Fruit fly (Drosophila melanogaster) whole organism, embryonic: ENCODE measurements around the gene CG5986.
A peak's percentile ranks its signal among the peaks of the same experiment; 100 is the strongest.

Experiments
- ATbp ChIP-seq: fragments of 200-800 bp; sonication (Bioruptor generic); optimal IDR thresholded peaks from 2 replicates; lab custom pipeline; 2017; ENCODE audit warnings: missing biosample characterization, mild to moderate bottlenecking, missing genetic modification characterization, missing genetic modification reagents
- Atf-2 ChIP-seq: fragments of 200-800 bp; sonication (Bioruptor generic); optimal IDR thresholded peaks from 2 replicates; lab custom pipeline; 2016; ENCODE audit warnings: missing biosample characterization, missing genetic modification characterization
- Awh ChIP-seq: fragments of 200-800 bp; sonication (Bioruptor generic); IDR thresholded peaks from 2 replicates; pipeline ENCODE4, ENCODE4 v1.3.6; 2022; ENCODE audit warnings: missing biosample characterization, missing genetic modification characterization
- CG10462 ChIP-seq: fragments of 200-800 bp; sonication (Bioruptor generic); optimal IDR thresholded peaks from 2 replicates; lab custom pipeline; 2016; ENCODE audit warnings: missing biosample characterization, missing genetic modification characterization
- CG10979 ChIP-seq: fragments of 200-800 bp; sonication (Bioruptor generic); optimal IDR thresholded peaks from 2 replicates; lab custom pipeline; 2018; ENCODE audit warnings: missing biosample characterization, mild to moderate bottlenecking, missing genetic modification characterization, moderate library complexity
- CG12104 ChIP-seq: fragments of 200-800 bp; sonication (Bioruptor generic); optimal IDR thresholded peaks from 3 replicates; lab custom pipeline; 2016; ENCODE audit warnings: missing biosample characterization, missing genetic modification characterization
- CG14050 ChIP-seq: fragments of 200-800 bp; sonication (Bioruptor generic); IDR thresholded peaks from 3 replicates; pipeline ENCODE4 v1.3.6; 2022; ENCODE audit warnings: missing biosample characterization, missing genetic modification characterization
- CG15269 ChIP-seq: fragments of 200-800 bp; sonication (Bioruptor generic); optimal IDR thresholded peaks from 2 replicates; lab custom pipeline; 2018; ENCODE audit warnings: missing biosample characterization, mild to moderate bottlenecking, missing genetic modification characterization, moderate library complexity
- CG1832 ChIP-seq: fragments of 200-800 bp; sonication (Bioruptor generic); optimal IDR thresholded peaks from 2 replicates; lab custom pipeline; 2017; ENCODE audit warnings: missing biosample characterization, mild to moderate bottlenecking, missing genetic modification characterization, inconsistent platforms
- CG2116 ChIP-seq: fragments of 200-800 bp; sonication (Bioruptor generic); optimal IDR thresholded peaks from 3 replicates; lab custom pipeline; 2018; ENCODE audit warnings: missing biosample characterization, mild to moderate bottlenecking, missing genetic modification characterization
- CG2199 ChIP-seq: fragments of 200-800 bp; sonication (Bioruptor generic); IDR thresholded peaks from 3 replicates; pipeline ENCODE4 v1.3.6; 2022; ENCODE audit warnings: missing biosample characterization, missing genetic modification characterization
- CG32767 ChIP-seq: fragments of 200-800 bp; sonication (Bioruptor generic); IDR thresholded peaks from 2 replicates; pipeline ENCODE4 v1.3.6; 2022; ENCODE audit warnings: missing biosample characterization, missing genetic modification characterization
- CG6689 ChIP-seq: fragments of 200-800 bp; sonication (Bioruptor generic); IDR thresholded peaks from 2 replicates; pipeline ENCODE4 v1.3.6; 2022; ENCODE audit warnings: missing biosample characterization, missing genetic modification characterization
- CG6791 ChIP-seq: fragments of 200-800 bp; sonication (Bioruptor generic); IDR thresholded peaks from 3 replicates; pipeline ENCODE4 v1.3.6; 2022; ENCODE audit warnings: missing biosample characterization, missing genetic modification characterization; ENCODE audit not compliant: partially characterized antibody
- CG7745 ChIP-seq: fragments of 200-800 bp; sonication (Bioruptor generic); optimal IDR thresholded peaks from 2 replicates; lab custom pipeline; 2018; ENCODE audit warnings: missing biosample characterization, mild to moderate bottlenecking, missing genetic modification characterization, moderate library complexity
- CG7786 ChIP-seq: fragments of 200-800 bp; sonication (Bioruptor generic); optimal IDR thresholded peaks from 2 replicates; lab custom pipeline; 2016; ENCODE audit warnings: missing biosample characterization, missing genetic modification characterization
- CG8281 ChIP-seq: fragments of 200-800 bp; sonication (Bioruptor generic); optimal IDR thresholded peaks from 2 replicates; lab custom pipeline; 2018; ENCODE audit warnings: missing biosample characterization, mild to moderate bottlenecking, missing genetic modification characterization, moderate library complexity
- CG8290 ChIP-seq, 3 experiments: fragments of 200-800 bp; sonication (Bioruptor generic); optimal IDR thresholded peaks; 2 replicates each; lab custom pipeline; 2016 to 2019; ENCODE audit warnings: missing biosample characterization in 3 of 3, missing genetic modification characterization in 3 of 3, mild to moderate bottlenecking in 2 of 3, moderate library complexity in 1 of 3
- CG9817 ChIP-seq: fragments of 200-800 bp; sonication (Bioruptor generic); optimal IDR thresholded peaks from 2 replicates; lab custom pipeline; 2018; ENCODE audit warnings: missing biosample characterization, mild to moderate bottlenecking, missing genetic modification characterization, moderate library complexity
- Camta ChIP-seq: fragments of 200-800 bp; sonication (Bioruptor generic); optimal IDR thresholded peaks from 2 replicates; lab custom pipeline; 2016; ENCODE audit warnings: missing biosample characterization, missing genetic modification characterization
- Dek ChIP-seq: fragments of 200-800 bp; sonication (Bioruptor generic); optimal IDR thresholded peaks from 3 replicates; lab custom pipeline; 2019; ENCODE audit warnings: missing biosample characterization, mild to moderate bottlenecking, missing genetic modification characterization, moderate library complexity
- Drgx ChIP-seq: fragments of 200-800 bp; sonication (Bioruptor generic); IDR thresholded peaks from 2 replicates; pipeline ENCODE4 v1.3.6; 2022; ENCODE audit warnings: missing biosample characterization, missing genetic modification characterization
- Eip74EF ChIP-seq, 2 experiments: fragments of 200-800 bp in 1 of 2; fragments of >200 bp in 1 of 2; sonication (Bioruptor generic) in 1 of 2; optimal IDR thresholded peaks; 2 replicates each; lab custom pipeline; 2017 to 2019; ENCODE audit warnings: missing biosample characterization in 2 of 2, missing genetic modification characterization in 2 of 2, mild to moderate bottlenecking in 1 of 2, moderate library complexity in 1 of 2
- Ets65A ChIP-seq: fragments of 200-800 bp; sonication (Bioruptor generic); peaks from one replicate; lab custom pipeline; 2016; ENCODE audit warnings: missing biosample characterization, missing genetic modification characterization
- Fer1 ChIP-seq: fragments of 200-800 bp; sonication (Bioruptor generic); optimal IDR thresholded peaks from 2 replicates; lab custom pipeline; 2017; ENCODE audit warnings: missing biosample characterization, mild to moderate bottlenecking, missing genetic modification characterization
- Hey ChIP-seq: fragments of 200-800 bp; sonication (Bioruptor generic); optimal IDR thresholded peaks from 3 replicates; lab custom pipeline; 2018; ENCODE audit warnings: missing biosample characterization, mild to moderate bottlenecking, missing genetic modification characterization
- MTF-1 ChIP-seq: fragments of 200-800 bp; sonication (Bioruptor generic); optimal IDR thresholded peaks from 2 replicates; lab custom pipeline; 2018; ENCODE audit warnings: missing biosample characterization, mild to moderate bottlenecking, missing genetic modification characterization, borderline replicate concordance
- Six4 ChIP-seq: fragments of 200-800 bp; sonication (Bioruptor generic); optimal IDR thresholded peaks from 2 replicates; lab custom pipeline; 2016; ENCODE audit warnings: missing biosample characterization, missing genetic modification characterization
- br ChIP-seq: fragments of >200 bp; optimal IDR thresholded peaks from 2 replicates; lab custom pipeline; 2017
- caup ChIP-seq: fragments of 200-800 bp; sonication (Bioruptor generic); optimal IDR thresholded peaks from 3 replicates; lab custom pipeline; 2017; ENCODE audit warnings: missing biosample characterization, mild to moderate bottlenecking, missing genetic modification characterization, moderate library complexity; ENCODE audit not compliant: severe bottlenecking
- fd96Cb ChIP-seq: fragments of 200-800 bp; sonication (Bioruptor generic); optimal IDR thresholded peaks from 2 replicates; lab custom pipeline; 2018; ENCODE audit warnings: missing biosample characterization, mild to moderate bottlenecking, missing genetic modification characterization, moderate library complexity
- fru ChIP-seq: fragments of >200 bp; optimal IDR thresholded peaks from 2 replicates; lab custom pipeline; 2017
- gsb-n ChIP-seq: fragments of 200-800 bp; sonication (Bioruptor generic); optimal IDR thresholded peaks from 3 replicates; lab custom pipeline; 2018; ENCODE audit warnings: missing biosample characterization, mild to moderate bottlenecking, missing genetic modification characterization
- lilli ChIP-seq: fragments of 200-800 bp; sonication (Bioruptor generic); optimal IDR thresholded peaks from 3 replicates; lab custom pipeline; 2016; ENCODE audit warnings: missing biosample characterization, missing genetic modification characterization
- mam ChIP-seq: fragments of 200-800 bp; sonication (Bioruptor generic); optimal IDR thresholded peaks from 3 replicates; lab custom pipeline; 2016; ENCODE audit warnings: missing biosample characterization, missing genetic modification characterization
- nerfin-2 ChIP-seq: fragments of 200-800 bp; sonication (Bioruptor generic); IDR thresholded peaks from 2 replicates; pipeline ENCODE4 v1.3.6; 2022; ENCODE audit warnings: missing biosample characterization, missing genetic modification characterization; ENCODE audit not compliant: partially characterized antibody
- oc ChIP-seq: fragments of 200-800 bp; sonication (Bioruptor generic); optimal IDR thresholded peaks from 2 replicates; lab custom pipeline; 2018; ENCODE audit warnings: missing biosample characterization, mild to moderate bottlenecking, missing genetic modification characterization, moderate library complexity
- p53 ChIP-seq: fragments of 200-800 bp; sonication (Bioruptor generic); optimal IDR thresholded peaks from 2 replicates; lab custom pipeline; 2016; ENCODE audit warnings: missing biosample characterization, missing genetic modification characterization
- peb ChIP-seq: fragments of 200-800 bp; sonication (Bioruptor generic); IDR thresholded peaks from 2 replicates; pipeline ENCODE4 v1.3.6; 2022; ENCODE audit warnings: missing biosample characterization, missing genetic modification characterization
- pfk ChIP-seq: fragments of 200-800 bp; sonication (Bioruptor generic); optimal IDR thresholded peaks from 2 replicates; lab custom pipeline; 2018; ENCODE audit warnings: missing biosample characterization, mild to moderate bottlenecking, missing genetic modification characterization, moderate library complexity
- phol ChIP-seq: fragments of 200-800 bp; sonication (Bioruptor generic); optimal IDR thresholded peaks from 3 replicates; lab custom pipeline; 2018; ENCODE audit warnings: missing biosample characterization, mild to moderate bottlenecking, missing genetic modification characterization, moderate library complexity
- psq ChIP-seq: fragments of 200-800 bp; sonication (Bioruptor generic); optimal IDR thresholded peaks from 2 replicates; lab custom pipeline; 2017; ENCODE audit warnings: missing biosample characterization, missing genetic modification characterization
- ro ChIP-seq: fragments of 200-800 bp; sonication (Bioruptor generic); IDR thresholded peaks from 2 replicates; pipeline ENCODE4 v1.3.6; 2022; ENCODE audit warnings: missing biosample characterization, missing genetic modification characterization
- salm ChIP-seq: fragments of 200-800 bp; sonication (Bioruptor generic); optimal IDR thresholded peaks from 2 replicates; lab custom pipeline; 2018; ENCODE audit warnings: missing biosample characterization, mild to moderate bottlenecking, missing genetic modification characterization
- sima ChIP-seq: fragments of 200-800 bp; sonication (Bioruptor generic); optimal IDR thresholded peaks from 2 replicates; lab custom pipeline; 2016; ENCODE audit warnings: missing biosample characterization, missing genetic modification characterization
- tup ChIP-seq: fragments of 200-800 bp; sonication (Bioruptor generic); optimal IDR thresholded peaks from 2 replicates; lab custom pipeline; 2016; ENCODE audit warnings: missing biosample characterization, mild to moderate bottlenecking, missing genetic modification characterization, moderate library complexity

Gene CG5986

dm6 chr3R:24065718-24066117, 18.1 kb downstream of the CG5986 start (continued):
- TF ChIP-seq Six4 (GFP tag; lab: Kevin White, UChicago) (no peak), caup (no peak), Dek (no peak), ATbp (no peak), p53 (GFP tag; lab: Kevin White, UChicago) (no peak), CG6689 (GFP tag; lab: Robert Waterston, UW) (no peak), CG14050 (GFP tag; lab: Robert Waterston, UW) (no peak), oc (tag; lab: Kevin White, UChicago) (no peak), pfk (GFP tag; lab: Kevin White, UChicago) (peak; percentile 72), Fer1 (GFP tag; lab: Kevin White, UChicago) (no peak), br (lab: Kevin White, UChicago) (no peak), Awh (GFP tag; lab: Robert Waterston, UW) (no peak), fd96Cb (tag; lab: Kevin White, UChicago) (no peak), Drgx (GFP tag; lab: Robert Waterston, UW) (no peak), CG1832 (GFP tag; lab: Kevin White, UChicago) (peak; percentile 14), CG12104 (GFP tag; lab: Kevin White, UChicago) (no peak), nerfin-2 (GFP tag; lab: Robert Waterston, UW) (no peak), lilli (GFP tag; lab: Kevin White, UChicago) (no peak), mam (GFP tag; lab: Kevin White, UChicago) (no peak), Atf-2 (no peak), CG10979 (tag; lab: Kevin White, UChicago) (no peak), CG8281 (tag; lab: Kevin White, UChicago) (peak; percentile 69), CG32767 (GFP tag; lab: Robert Waterston, UW) (no peak), CG7786 (GFP tag; lab: Kevin White, UChicago) (no peak), CG2116 (GFP tag; lab: Kevin White, UChicago) (peak; percentile 57), peb (GFP tag; lab: Robert Waterston, UW) (no peak), phol (tag; lab: Kevin White, UChicago) (no peak), gsb-n (no peak), psq (GFP tag; lab: Kevin White, UChicago) (no peak), CG15269 (tag; lab: Kevin White, UChicago) (no peak), salm (tag; lab: Kevin White, UChicago) (no peak), Eip74EF (GFP tag; optimal IDR thresholded peaks at IDR 0.05; lab: Kevin White, UChicago) (no peak), Camta (GFP tag; lab: Kevin White, UChicago) (no peak), CG10462 (GFP tag; lab: Kevin White, UChicago) (no peak), Ets65A (GFP tag; lab: Kevin White, UChicago) (no peak), fru (no peak), Hey (tag; lab: Kevin White, UChicago) (no peak), sima (GFP tag; lab: Kevin White, UChicago) (no peak), CG9817 (tag; lab: Kevin White, UChicago) (no peak), CG2199 (GFP tag; lab: Robert Waterston, UW) (0 out of 3 replicates have a peak, but pooled peaks have one; percentile 62), CG8290 (GFP tag; optimal IDR thresholded peaks at IDR 0.05; lab: Kevin White, UChicago) (peak; percentile 74), CG8290 (tag; optimal IDR thresholded peaks at IDR 0.05; lab: Kevin White, UChicago) (no peak), MTF-1 (GFP tag; lab: Kevin White, UChicago) (no peak), tup (GFP tag; lab: Kevin White, UChicago) (no peak), ro (GFP tag; lab: Robert Waterston, UW) (no peak), CG6791 (peak; percentile 68; the same call in 2 of the 3 replicates), CG7745 (tag; lab: Kevin White, UChicago) (no peak)
